Worm (Caenorhabditis elegans): ENCODE results near the gene lin-48.

ce11 chrIII:3743367-3743766 lies 1.9 kb upstream of the lin-48 start:
- no peak for TF ChIP-seq tab-1 (GFP tag; IDR thresholded peaks at IDR 0.05)
- TF ChIP-seq klf-2 (GFP tag; conservative IDR thresholded peaks at IDR 0.05): no peak
- TF ChIP-seq T22C8.4 (GFP tag; IDR thresholded peaks at IDR 0.05): no peak
- TF ChIP-seq ref-1 (GFP tag; conservative IDR thresholded peaks at IDR 0.05): no peak
- TF ChIP-seq flt-1 (GFP tag; IDR thresholded peaks at IDR 0.05): no peak
- TF ChIP-seq med-1 (GFP tag; optimal IDR thresholded peaks at IDR 0.05; ENCODE audit: insufficient read depth): no peak

All from whole organism, midembryonic.